Worm (Caenorhabditis elegans): ENCODE results near the gene nxf-1.
A peak's percentile ranks its signal among the peaks of the same experiment; 100 is the strongest.

Gene nxf-1

DNA sequence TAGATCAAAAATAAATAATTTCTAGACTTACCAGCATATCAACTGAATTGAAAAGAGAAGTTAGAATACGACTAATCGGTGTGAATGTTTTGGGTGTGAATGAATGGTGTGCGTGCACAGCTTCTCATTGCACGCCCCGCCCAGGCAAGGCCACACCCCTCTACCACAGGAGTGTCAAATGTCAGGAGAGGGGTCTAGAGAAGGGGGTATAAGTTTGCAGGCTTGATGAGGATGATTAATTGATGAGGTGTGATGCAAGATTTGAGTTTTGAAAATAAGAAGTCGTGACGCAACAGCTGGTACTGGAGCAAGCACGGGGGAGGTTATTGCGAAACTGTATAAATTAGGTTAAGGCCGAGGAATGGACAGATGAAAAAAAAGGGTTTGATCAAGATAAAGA lies 17.4 kb upstream of the nxf-1 start, which contains the start of gene egl-1:
Gene egl-1 (minus strand): TSS at position 101 of the 400 bp plus-strand sequence.
- TF ChIP-seq ama-1 (optimal IDR thresholded peaks at IDR 0.05) (no peak), elt-3 (tag; optimal IDR thresholded peaks at IDR 0.05) (no peak), lin-11 (tag; optimal IDR thresholded peaks at IDR 0.05) (no peak), nhr-10 (tag; optimal IDR thresholded peaks at IDR 0.05) (no peak), ztf-11 (tag; optimal IDR thresholded peaks at IDR 0.05) (no peak), zag-1 (tag; optimal IDR thresholded peaks at IDR 0.05) (no peak), nhr-77 (tag; optimal IDR thresholded peaks at IDR 0.05) (no peak)

DNA sequence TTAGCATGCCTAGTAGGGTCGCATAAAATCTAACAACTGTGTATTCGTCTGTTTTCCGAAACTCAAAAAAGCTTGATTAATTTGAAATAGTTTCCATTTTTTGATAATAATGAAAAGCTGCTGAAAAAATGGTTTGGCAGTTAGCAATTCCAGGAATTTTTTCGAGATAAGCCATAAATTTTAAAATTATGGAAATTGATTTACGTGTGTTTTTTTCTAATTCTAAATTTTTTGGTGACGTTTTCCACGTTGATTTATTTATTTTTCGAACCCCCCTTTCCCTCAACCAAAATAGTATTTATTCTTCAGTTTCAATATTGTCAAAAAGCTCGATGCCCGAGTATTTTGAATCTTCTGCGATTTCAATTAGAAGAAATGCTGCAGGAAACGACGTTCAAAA lies 14.1 kb upstream of the nxf-1 start, which contains the start of gene F23B12.1:
Gene F23B12.1 (plus strand): TSS at position 301 of the 400 bp plus-strand sequence.
- no peak for TF ChIP-seq sem-4 (tag; optimal IDR thresholded peaks at IDR 0.05)
- no peak for TF ChIP-seq zag-1 (tag; optimal IDR thresholded peaks at IDR 0.05)
- no peak for TF ChIP-seq blmp-1 (tag; optimal IDR thresholded peaks at IDR 0.05; ENCODE audit: insufficient read depth)
- TF ChIP-seq ztf-4 (tag; optimal IDR thresholded peaks at IDR 0.05): no peak
- TF ChIP-seq dmd-4 (tag; optimal IDR thresholded peaks at IDR 0.05): no peak
- TF ChIP-seq ceh-16 (tag; optimal IDR thresholded peaks at IDR 0.05): no peak
- TF ChIP-seq lsy-2 (tag; optimal IDR thresholded peaks at IDR 0.05): no peak
- no peak for TF ChIP-seq nhr-23 (tag; optimal IDR thresholded peaks at IDR 0.05)
- TF ChIP-seq egl-27 (tag; optimal IDR thresholded peaks at IDR 0.05): no peak
- no peak for TF ChIP-seq elt-1 (tag; optimal IDR thresholded peaks at IDR 0.05)
- TF ChIP-seq unc-55 (GFP tag; optimal IDR thresholded peaks at IDR 0.05): no peak
- no peak for TF ChIP-seq nhr-129 (tag; optimal IDR thresholded peaks at IDR 0.05)
- no peak for TF ChIP-seq nhr-11 (tag; optimal IDR thresholded peaks at IDR 0.05)
- TF ChIP-seq F13H6.1 (tag; optimal IDR thresholded peaks at IDR 0.05): no peak
- TF ChIP-seq mab-5 (tag; optimal IDR thresholded peaks at IDR 0.05): no peak
- TF ChIP-seq nhr-6 (tag; optimal IDR thresholded peaks at IDR 0.05): no peak

DNA sequence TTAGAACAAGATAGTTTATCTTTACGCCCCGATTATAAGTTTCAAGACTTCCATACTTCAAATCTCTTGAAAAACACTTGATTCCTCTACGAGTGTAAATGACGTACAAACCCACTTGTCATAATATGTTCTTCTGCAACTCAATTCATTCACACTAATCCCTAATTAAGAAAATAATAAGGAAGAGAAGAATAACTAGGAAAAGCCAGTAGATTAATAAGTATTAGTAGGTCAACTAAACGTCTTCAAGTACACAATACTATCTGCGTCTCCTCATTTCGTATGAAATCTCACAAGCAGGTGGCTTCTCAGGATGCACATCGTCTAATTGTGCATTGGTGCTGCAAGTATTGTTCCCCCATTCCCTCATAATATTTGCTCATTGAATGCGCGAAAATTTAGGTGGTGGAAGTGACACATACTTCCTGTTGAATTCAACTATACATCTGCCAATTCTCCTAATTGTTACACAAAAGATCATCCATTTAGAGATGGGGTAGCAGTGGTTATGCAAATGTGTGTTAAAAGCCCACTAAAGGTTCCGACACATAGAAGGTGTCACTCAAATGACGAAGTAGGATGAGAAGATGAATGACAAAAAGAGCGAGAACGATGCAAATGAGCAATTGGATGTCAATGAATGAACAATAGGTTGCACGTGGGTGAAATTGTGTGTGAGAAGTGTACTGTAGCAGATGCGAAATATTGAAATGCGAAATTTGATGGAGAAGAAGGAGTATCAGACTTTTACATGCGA lies 12.4 kb upstream of the nxf-1 start:
- TF ChIP-seq elt-3 (tag; optimal IDR thresholded peaks at IDR 0.05) (no peak), ceh-82 (tag; optimal IDR thresholded peaks at IDR 0.05) (no peak), R02D3.7 (tag; optimal IDR thresholded peaks at IDR 0.05) (no peak), mab-5 (tag; optimal IDR thresholded peaks at IDR 0.05) (no peak), F13H6.1 (tag; optimal IDR thresholded peaks at IDR 0.05) (no peak), ceh-16 (tag; optimal IDR thresholded peaks at IDR 0.05) (no peak), lsy-2 (tag; optimal IDR thresholded peaks at IDR 0.05) (no peak), ztf-1 (GFP tag; conservative IDR thresholded peaks at IDR 0.05) (no peak), Y55F3AM.14 (GFP tag; optimal IDR thresholded peaks at IDR 0.05) (no peak), ZK546.5 (tag; optimal IDR thresholded peaks at IDR 0.05) (no peak), sem-4 (tag; optimal IDR thresholded peaks at IDR 0.05) (no peak), zag-1 (tag; optimal IDR thresholded peaks at IDR 0.05) (no peak), nhr-12 (tag; optimal IDR thresholded peaks at IDR 0.05) (no peak), nhr-21 (tag; optimal IDR thresholded peaks at IDR 0.05) (no peak), egl-27 (tag; optimal IDR thresholded peaks at IDR 0.05) (no peak), nhr-6 (tag; optimal IDR thresholded peaks at IDR 0.05) (no peak), skn-1 (tag; optimal IDR thresholded peaks at IDR 0.05) (no peak), aly-2 (tag; optimal IDR thresholded peaks at IDR 0.05) (no peak), crh-2 (tag; optimal IDR thresholded peaks at IDR 0.05) (no peak)

DNA sequence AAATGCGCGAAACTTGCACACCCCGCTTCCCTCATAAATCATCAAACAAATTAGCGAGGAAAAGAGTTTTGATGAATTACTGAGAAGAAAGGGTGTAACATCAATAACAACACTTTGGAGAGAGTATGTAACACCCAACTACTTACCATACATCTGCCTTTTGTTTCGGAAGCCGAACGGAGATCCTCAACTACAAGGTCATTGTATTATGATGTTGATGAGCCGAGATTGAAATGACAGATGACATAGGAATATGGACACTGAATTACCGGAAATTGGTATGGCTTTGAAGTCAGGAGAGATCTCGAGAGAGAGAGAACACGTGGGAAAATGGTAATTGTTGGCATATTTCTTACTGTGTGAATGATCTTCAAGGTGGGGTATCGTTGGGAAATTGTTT lies 11.2 kb upstream of the nxf-1 start:
- no peak for TF ChIP-seq nhr-12 (tag; optimal IDR thresholded peaks at IDR 0.05)

DNA sequence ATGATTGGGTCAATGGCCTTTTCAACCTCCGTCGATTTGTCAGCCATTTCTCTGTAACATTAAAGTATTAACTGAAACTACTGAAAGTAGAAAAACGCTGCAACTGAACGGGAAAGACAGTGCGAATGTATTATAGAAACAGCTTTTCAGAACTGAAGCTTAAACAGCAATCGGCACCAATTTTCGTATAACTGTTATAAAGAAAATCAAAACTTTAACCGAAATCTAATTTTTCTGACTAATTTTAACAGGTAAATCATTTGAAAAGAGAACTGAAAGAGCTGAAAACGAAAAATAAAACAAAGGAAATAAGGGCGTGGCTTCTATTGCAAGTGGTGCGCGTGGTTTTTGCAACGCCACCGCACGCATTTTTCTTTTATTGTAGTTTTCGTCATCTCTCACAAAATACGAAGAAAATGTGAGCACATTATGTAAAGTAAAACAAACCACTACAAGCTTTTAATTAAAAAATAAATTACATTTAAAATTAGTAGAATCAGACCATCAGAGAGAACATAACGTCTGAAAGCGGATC lies 10.2 kb upstream of the nxf-1 start, which contains the start of gene rrsr-1:
Gene rrsr-1 (minus strand): TSS at position 51 of the 535 bp plus-strand sequence.
- TF ChIP-seq nhr-21 (tag; optimal IDR thresholded peaks at IDR 0.05) (no peak), sma-3 (GFP tag; optimal IDR thresholded peaks at IDR 0.05) (peak; percentile 28), F13H6.1 (tag; optimal IDR thresholded peaks at IDR 0.05) (peak; percentile 38), skn-1 (tag; optimal IDR thresholded peaks at IDR 0.05) (peak; percentile 62), lin-11 (tag; optimal IDR thresholded peaks at IDR 0.05) (peak; percentile 38), unc-55 (GFP tag; optimal IDR thresholded peaks at IDR 0.05) (peak; percentile 54), lin-13 (GFP tag; optimal IDR thresholded peaks at IDR 0.05) (no peak), mdl-1 (tag; optimal IDR thresholded peaks at IDR 0.05) (no peak), dmd-4 (tag; optimal IDR thresholded peaks at IDR 0.05) (no peak), sma-9 (GFP tag; optimal IDR thresholded peaks at IDR 0.05) (peak; percentile 47), sma-9 (tag; optimal IDR thresholded peaks at IDR 0.05) (no peak), nhr-129 (tag; optimal IDR thresholded peaks at IDR 0.05) (peak; percentile 46), C34F6.9 (tag; optimal IDR thresholded peaks at IDR 0.05) (peak; percentile 56), ama-1 (optimal IDR thresholded peaks at IDR 0.05) (no peak), lsy-2 (tag; optimal IDR thresholded peaks at IDR 0.05) (peak in 1 of 2 experiments; percentile 33)

Data from whole organism, L2 larva.